Worm (Caenorhabditis elegans) whole organism, L3 larva: Measurements from ENCODE around the gene bub-3.

Experiments used
- R02D3.7 ChIP-seq: fragments of 150-350 bp; optimal IDR thresholded peaks from 2 replicates; lab custom pipeline; 2014; ENCODE audit warnings: missing biosample characterization, missing genetic modification characterization
- aly-2 ChIP-seq: fragments of 150-350 bp; optimal IDR thresholded peaks from 2 replicates; lab custom pipeline; 2014; ENCODE audit warnings: missing biosample characterization, missing genetic modification characterization
- ama-1 ChIP-seq: fragments of 150-350 bp; optimal IDR thresholded peaks from 2 replicates; lab custom pipeline; 2018
- ceh-16 ChIP-seq: sonication (generic microtip); optimal IDR thresholded peaks from 2 replicates; lab custom pipeline; 2017; ENCODE audit warnings: missing biosample characterization, missing genetic modification characterization
- ceh-28 ChIP-seq: fragments of 150-350 bp; optimal IDR thresholded peaks from 2 replicates; lab custom pipeline; 2014; ENCODE audit warnings: missing biosample characterization, missing genetic modification reagents, missing genetic modification characterization
- ceh-82 ChIP-seq: fragments of 150-350 bp; optimal IDR thresholded peaks from 2 replicates; lab custom pipeline; 2014; ENCODE audit warnings: missing biosample characterization, missing genetic modification characterization
- daf-12 ChIP-seq: fragments of 150-350 bp; optimal IDR thresholded peaks from 2 replicates; lab custom pipeline; 2014; ENCODE audit warnings: missing biosample characterization, missing genetic modification reagents, missing genetic modification characterization
- egl-27 ChIP-seq: sonication (generic microtip); optimal IDR thresholded peaks from 4 replicates; lab custom pipeline; 2017; ENCODE audit warnings: missing biosample characterization, missing genetic modification reagents, missing genetic modification characterization
- egl-5 ChIP-seq: fragments of 150-350 bp; optimal IDR thresholded peaks from 2 replicates; lab custom pipeline; 2017; ENCODE audit warnings: missing biosample characterization, missing genetic modification reagents, missing genetic modification characterization, inconsistent platforms
- elt-1 ChIP-seq: fragments of 150-350 bp; optimal IDR thresholded peaks from 2 replicates; lab custom pipeline; 2014; ENCODE audit warnings: missing biosample characterization, missing genetic modification characterization
- elt-2 ChIP-seq: sonication (generic microtip); optimal IDR thresholded peaks from 2 replicates; lab custom pipeline; 2016; ENCODE audit warnings: missing genetic modification reagents, mild to moderate bottlenecking, missing genetic modification characterization, missing compliant biosample characterization
- elt-3 ChIP-seq, 3 experiments: fragments of 150-350 bp in 1 of 3; sonication (generic microtip) in 2 of 3; optimal IDR thresholded peaks; 2 replicates in 2 of 3; 4 replicates in 1 of 3; lab custom pipeline; 2014 to 2017; ENCODE audit warnings: missing biosample characterization in 3 of 3, missing genetic modification characterization in 3 of 3
- eor-1 ChIP-seq, 2 experiments: fragments of 150-350 bp; optimal IDR thresholded peaks; 2 replicates each; lab custom pipeline; 2014 to 2018; ENCODE audit warnings: missing biosample characterization in 2 of 2, missing genetic modification characterization in 2 of 2
- fkh-10 ChIP-seq: sonication (generic microtip); optimal IDR thresholded peaks from 2 replicates; lab custom pipeline; 2017; ENCODE audit warnings: missing biosample characterization, missing genetic modification reagents, missing genetic modification characterization
- hmg-11 ChIP-seq: sonication (generic microtip); optimal IDR thresholded peaks from 2 replicates; lab custom pipeline; 2016; ENCODE audit warnings: missing genetic modification characterization, missing compliant biosample characterization
- jun-1 ChIP-seq: fragments of 150-350 bp; optimal IDR thresholded peaks from 2 replicates; lab custom pipeline; 2014; ENCODE audit warnings: missing biosample characterization, missing genetic modification reagents, missing genetic modification characterization
- lin-15B ChIP-seq: fragments of 150-350 bp; optimal IDR thresholded peaks from 2 replicates; lab custom pipeline; 2014; ENCODE audit warnings: missing biosample characterization, missing genetic modification characterization
- lin-39 ChIP-seq: fragments of 150-350 bp; optimal IDR thresholded peaks from 2 replicates; lab custom pipeline; 2018; ENCODE audit warnings: missing biosample characterization, missing genetic modification reagents, missing genetic modification characterization
- mdl-1 ChIP-seq: fragments of 150-350 bp; optimal IDR thresholded peaks from 2 replicates; lab custom pipeline; 2014; ENCODE audit warnings: missing biosample characterization, missing genetic modification characterization
- mml-1 ChIP-seq: fragments of 150-350 bp; sonication (generic microtip); optimal IDR thresholded peaks from 3 replicates; lab custom pipeline; 2014; ENCODE audit warnings: missing biosample characterization, missing genetic modification characterization
- nfya-1 ChIP-seq: sonication (generic microtip); optimal IDR thresholded peaks from 2 replicates; lab custom pipeline; 2017; ENCODE audit warnings: missing genetic modification characterization, mild to moderate bottlenecking, missing compliant biosample characterization, antibody characterized with exemption, moderate library complexity; ENCODE audit not compliant: insufficient read depth
- nhr-12 ChIP-seq: fragments of 150-350 bp; optimal IDR thresholded peaks from 2 replicates; lab custom pipeline; 2014; ENCODE audit warnings: missing biosample characterization, missing genetic modification characterization
- nhr-23 ChIP-seq: fragments of 150-350 bp; optimal IDR thresholded peaks from 2 replicates; lab custom pipeline; 2014; ENCODE audit warnings: missing biosample characterization, missing genetic modification reagents, missing genetic modification characterization
- nhr-237 ChIP-seq: fragments of 150-350 bp; optimal IDR thresholded peaks from 2 replicates; lab custom pipeline; 2014; ENCODE audit warnings: missing biosample characterization, missing genetic modification characterization
- nhr-25 ChIP-seq: sonication (generic microtip); optimal IDR thresholded peaks from 2 replicates; lab custom pipeline; 2017; ENCODE audit warnings: missing biosample characterization, missing genetic modification characterization
- nhr-28 ChIP-seq: fragments of 150-350 bp; optimal IDR thresholded peaks from 2 replicates; lab custom pipeline; 2014; ENCODE audit warnings: missing biosample characterization, missing genetic modification characterization
- nhr-67 ChIP-seq: fragments of 150-350 bp; optimal IDR thresholded peaks from 2 replicates; lab custom pipeline; 2014; ENCODE audit warnings: missing biosample characterization, missing genetic modification characterization
- nhr-76 ChIP-seq: fragments of 150-350 bp; sonication (generic microtip); optimal IDR thresholded peaks from 5 replicates; lab custom pipeline; 2014; ENCODE audit warnings: missing biosample characterization, missing genetic modification characterization
- nhr-77 ChIP-seq: fragments of 150-350 bp; optimal IDR thresholded peaks from 2 replicates; lab custom pipeline; 2014; ENCODE audit warnings: missing biosample characterization, missing genetic modification characterization
- pqm-1 ChIP-seq: fragments of 150-350 bp; optimal IDR thresholded peaks from 2 replicates; lab custom pipeline; 2017; ENCODE audit warnings: missing biosample characterization, missing genetic modification characterization, inconsistent platforms
- sea-2 ChIP-seq: fragments of 150-350 bp; sonication (generic microtip); optimal IDR thresholded peaks from 4 replicates; lab custom pipeline; 2014; ENCODE audit warnings: missing biosample characterization, missing genetic modification reagents, missing genetic modification characterization
- skn-1 ChIP-seq: fragments of 150-350 bp; optimal IDR thresholded peaks from 2 replicates; lab custom pipeline; 2014; ENCODE audit warnings: missing biosample characterization, missing genetic modification characterization
- snpc-4 ChIP-seq: fragments of 150-350 bp; optimal IDR thresholded peaks from 2 replicates; lab custom pipeline; 2014; ENCODE audit warnings: missing biosample characterization, missing genetic modification characterization
- unc-39 ChIP-seq: sonication (generic microtip); optimal IDR thresholded peaks from 4 replicates; lab custom pipeline; 2017; ENCODE audit warnings: missing biosample characterization, missing genetic modification characterization
- unc-62 ChIP-seq: fragments of 150-350 bp; sonication (generic microtip); optimal IDR thresholded peaks from 4 replicates; lab custom pipeline; 2014; ENCODE audit warnings: missing biosample characterization, missing genetic modification reagents, missing genetic modification characterization
- zag-1 ChIP-seq: fragments of 150-350 bp; optimal IDR thresholded peaks from 2 replicates; lab custom pipeline; 2014; ENCODE audit warnings: missing biosample characterization, missing genetic modification characterization
- ztf-4 ChIP-seq: fragments of 150-350 bp; optimal IDR thresholded peaks from 2 replicates; lab custom pipeline; 2014; ENCODE audit warnings: missing biosample characterization, missing genetic modification characterization

bub-3 gene

DNA sequence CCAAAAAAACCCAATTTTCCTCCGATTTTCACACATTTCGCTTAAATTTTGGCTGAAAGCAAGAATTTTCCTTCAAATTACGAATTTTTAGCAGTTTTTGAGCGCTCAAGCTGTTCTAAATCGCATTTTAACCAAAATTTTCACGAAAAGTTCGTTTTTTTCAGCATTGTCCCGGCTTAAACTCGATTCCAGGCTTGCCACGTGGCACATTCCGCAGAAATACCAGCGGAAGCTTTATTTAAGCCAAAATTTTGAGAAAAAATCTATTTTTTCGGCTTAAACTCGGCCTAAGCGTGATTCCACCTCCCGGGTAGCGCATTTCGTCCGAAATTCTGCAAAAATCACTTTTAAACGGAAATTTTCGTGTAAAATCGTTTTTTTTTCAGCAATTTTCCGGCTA, 2.1 kb upstream of the bub-3 start:
- TF ChIP-seq ceh-16 (tag; lab: Kevin White, UChicago) (no peak), sea-2 (GFP tag; lab: Kevin White, UChicago) (no peak), R02D3.7 (tag; lab: Kevin White, UChicago) (no peak), ama-1 (lab: Kevin White, UChicago) (no peak), fkh-10 (GFP tag; lab: Kevin White, UChicago) (no peak), mdl-1 (tag; lab: Kevin White, UChicago) (no peak), elt-3 (tag; optimal IDR thresholded peaks at IDR 0.05; lab: Kevin White, UChicago) (no peak), ceh-28 (tag; lab: Kevin White, UChicago) (no peak), unc-62 (GFP tag; lab: Kevin White, UChicago) (no peak), ceh-82 (no peak), elt-1 (tag; lab: Kevin White, UChicago) (no peak), egl-27 (tag; lab: Kevin White, UChicago) (no peak), nhr-23 (no peak), nhr-237 (no peak), ztf-4 (tag; lab: Kevin White, UChicago) (no peak), elt-2 (no peak), snpc-4 (tag; lab: Kevin White, UChicago) (no peak), hmg-11 (tag; lab: Kevin White, UChicago) (no peak), nhr-25 (no peak)
- TF ChIP-seq, all 47 proteins: peak for 0

DNA sequence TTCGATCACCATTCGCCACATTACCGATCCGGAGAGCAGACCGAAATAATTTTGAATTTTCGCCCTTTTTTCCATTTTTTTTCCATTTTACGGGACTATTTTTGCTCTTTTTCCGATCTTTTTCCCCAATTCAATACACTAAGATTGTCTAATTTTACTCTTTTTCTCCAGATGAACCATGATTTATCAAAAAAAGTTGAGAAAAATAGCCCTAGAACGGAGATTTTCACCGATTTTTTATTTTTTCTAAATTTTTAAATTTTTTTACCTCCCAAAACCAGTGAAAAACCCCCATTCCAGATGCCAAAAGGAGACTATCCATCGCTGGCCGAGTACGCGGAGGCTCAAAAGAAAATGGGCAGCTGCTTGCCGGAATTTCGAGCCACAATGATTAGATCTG, 3.6 kb downstream of the bub-3 start, which contains the start of gene Y54G9A.9:
Gene Y54G9A.9 (plus strand): TSS at position 301 of the 400 bp plus-strand sequence.
- TF ChIP-seq eor-1 (tag; optimal IDR thresholded peaks at IDR 0.05; lab: Kevin White, UChicago) (no peak), elt-3 (tag; optimal IDR thresholded peaks at IDR 0.05; lab: Kevin White, UChicago) (no peak), elt-2 (no peak), nfya-1 (tag; lab: Kevin White, UChicago) (no peak), mml-1 (no peak), ceh-16 (tag; lab: Kevin White, UChicago) (no peak), nhr-237 (no peak), nhr-25 (no peak), zag-1 (tag; lab: Kevin White, UChicago) (no peak), sea-2 (GFP tag; lab: Kevin White, UChicago) (no peak), egl-5 (tag; lab: Kevin White, UChicago) (no peak), ztf-4 (tag; lab: Kevin White, UChicago) (no peak), lin-15B (tag; lab: Kevin White, UChicago) (no peak), aly-2 (tag; lab: Kevin White, UChicago) (no peak), lin-39 (tag; lab: Kevin White, UChicago) (no peak), unc-39 (tag; lab: Kevin White, UChicago) (no peak), daf-12 (tag; lab: Kevin White, UChicago) (no peak), nhr-67 (tag; lab: Kevin White, UChicago) (no peak)

ce11 chrII:13732146-13732545, 6.3 kb downstream of the bub-3 start:
- no peak for TF ChIP-seq daf-12 (tag; lab: Kevin White, UChicago)
- TF ChIP-seq pqm-1 (tag; lab: Kevin White, UChicago): no peak
- no peak for TF ChIP-seq mdl-1 (tag; lab: Kevin White, UChicago)
- no peak for TF ChIP-seq nhr-12 (tag; lab: Kevin White, UChicago)
- TF ChIP-seq sea-2 (GFP tag; lab: Kevin White, UChicago): no peak
- no peak for TF ChIP-seq elt-3 (tag; optimal IDR thresholded peaks at IDR 0.05; lab: Kevin White, UChicago)
- TF ChIP-seq hmg-11 (tag; lab: Kevin White, UChicago): no peak
- no peak for TF ChIP-seq nhr-28 (tag; lab: Kevin White, UChicago)
- TF ChIP-seq jun-1 (tag; lab: Kevin White, UChicago): no peak
- no peak for TF ChIP-seq lin-15B (tag; lab: Kevin White, UChicago)
- TF ChIP-seq skn-1 (tag; lab: Kevin White, UChicago): no peak
- no peak for TF ChIP-seq lin-39 (tag; lab: Kevin White, UChicago)
- TF ChIP-seq nhr-77 (tag; lab: Kevin White, UChicago): no peak
- TF ChIP-seq nhr-23: no peak
- TF ChIP-seq snpc-4 (tag; lab: Kevin White, UChicago): no peak
- TF ChIP-seq nhr-76: no peak

ce11 chrII:13732577-13732976, 6.7 kb downstream of the bub-3 start:
- TF ChIP-seq pqm-1 (tag; lab: Kevin White, UChicago): peak; percentile 10
- TF ChIP-seq elt-1 (tag; lab: Kevin White, UChicago): no peak
- peak; percentile 20 for TF ChIP-seq elt-2
- no peak for TF ChIP-seq mdl-1 (tag; lab: Kevin White, UChicago)
